Worm (Caenorhabditis elegans): ENCODE data around the gene abt-1.

ce11 chrIV:10157489-10158088, 57.1 kb downstream of the abt-1 start, which contains the start of gene ttr-53:
- TF ChIP-seq snpc-4 (tag; optimal IDR thresholded peaks at IDR 0.05) = no peak
- TF ChIP-seq egl-27 (tag; optimal IDR thresholded peaks at IDR 0.05) = no peak
- no peak for TF ChIP-seq lin-13 (GFP tag; optimal IDR thresholded peaks at IDR 0.05)
- no peak for TF ChIP-seq F13H6.1 (tag; optimal IDR thresholded peaks at IDR 0.05)
- TF ChIP-seq nhr-6 (tag; optimal IDR thresholded peaks at IDR 0.05) = no peak
- TF ChIP-seq unc-55 (GFP tag; optimal IDR thresholded peaks at IDR 0.05) = no peak
- no peak for TF ChIP-seq unc-62 (GFP tag; optimal IDR thresholded peaks at IDR 0.05)
- TF ChIP-seq nhr-237 (tag; optimal IDR thresholded peaks at IDR 0.05) = no peak
- no peak for TF ChIP-seq ztf-1 (GFP tag; conservative IDR thresholded peaks at IDR 0.05)
- no peak for TF ChIP-seq elt-3 (tag; optimal IDR thresholded peaks at IDR 0.05)
